Worm (Caenorhabditis elegans) whole organism, early embryonic: ENCODE results near the gene F20C5.11.

Source experiments
- F13C5.2 ChIP-seq: sonication (generic microtip); optimal IDR thresholded peaks from 2 replicates; lab custom pipeline; 2017; ENCODE audit warnings: mild to moderate bottlenecking, missing genetic modification characterization, inconsistent platforms, missing compliant biosample characterization
- ama-1 ChIP-seq: fragments of 150-350 bp; optimal IDR thresholded peaks from 2 replicates; lab custom pipeline; 2014
- ceh-13 ChIP-seq: fragments of 200-800 bp; sonication (Bioruptor generic); optimal IDR thresholded peaks from 2 replicates; lab custom pipeline; 2018; ENCODE audit warnings: mild to moderate bottlenecking, missing genetic modification characterization, missing compliant biosample characterization
- ceh-36 ChIP-seq: sonication (generic microtip); optimal IDR thresholded peaks from 2 replicates; lab custom pipeline; 2016; ENCODE audit warnings: missing genetic modification characterization, inconsistent platforms, missing compliant biosample characterization
- flt-1 ChIP-seq: fragments of 200-800 bp; sonication (Bioruptor generic); IDR thresholded peaks from 2 replicates; pipeline ENCODE4 v1.3.6; 2022; ENCODE audit warnings: missing genetic modification characterization, missing compliant biosample characterization
- hmg-4 ChIP-seq: fragments of 200-800 bp; sonication (Bioruptor generic); optimal IDR thresholded peaks from 2 replicates; lab custom pipeline; 2018; ENCODE audit warnings: mild to moderate bottlenecking, missing genetic modification characterization, missing compliant biosample characterization
- pes-1 ChIP-seq: fragments of 200-800 bp; sonication (Bioruptor generic); IDR thresholded peaks from 2 replicates; pipeline ENCODE4 v1.3.6; 2022; ENCODE audit warnings: missing genetic modification reagents, missing genetic modification characterization, missing compliant biosample characterization
- tbx-11 ChIP-seq: fragments of 200-800 bp; sonication (Bioruptor generic); IDR thresholded peaks from 2 replicates; pipeline ENCODE4 v1.3.6; 2022; ENCODE audit warnings: missing genetic modification characterization, missing compliant biosample characterization
- tbx-37 ChIP-seq: fragments of 200-800 bp; sonication (Bioruptor generic); conservative IDR thresholded peaks from 2 replicates; pipeline ENCODE4 v1.3.6; 2022; ENCODE audit warnings: missing genetic modification reagents, missing genetic modification characterization, missing compliant biosample characterization
- tra-4 ChIP-seq: sonication (generic microtip); optimal IDR thresholded peaks from 2 replicates; lab custom pipeline; 2017; ENCODE audit warnings: missing genetic modification characterization, missing compliant biosample characterization

- no peak for TF ChIP-seq ama-1 (lab: Kevin White, UChicago)
- TF ChIP-seq F13C5.2 (tag; lab: Kevin White, UChicago): no peak
- TF ChIP-seq flt-1 (GFP tag; lab: Robert Waterston, UW): no peak
- TF ChIP-seq pes-1: no peak
- no peak for TF ChIP-seq hmg-4 (GFP tag; lab: Kevin White, UChicago)
- no peak for TF ChIP-seq ceh-36 (tag; lab: Kevin White, UChicago)
- no peak for TF ChIP-seq ceh-13 (GFP tag; lab: Kevin White, UChicago)
- no peak for TF ChIP-seq tbx-37 (GFP tag; lab: Robert Waterston, UW)
- TF ChIP-seq tbx-11: no peak
- TF ChIP-seq tra-4 (tag; lab: Kevin White, UChicago): no peak
These were observed 24.0 kb downstream of the F20C5.11 start, which contains the start of gene F21D5.4 for ce11 chrIV:8737787-8738186.
